Fruit fly (Drosophila melanogaster): ENCODE results near the gene CG33257.

- TF ChIP-seq Adf1 (GFP tag; IDR thresholded peaks at IDR 0.05), result no peak
- TF ChIP-seq CG18619 (GFP tag; optimal IDR thresholded peaks at IDR 0.05), result no peak
- no peak for TF ChIP-seq CG17328 (GFP tag; IDR thresholded peaks at IDR 0.05)
- TF ChIP-seq bowl (GFP tag; IDR thresholded peaks at IDR 0.05), result no peak
- no peak for TF ChIP-seq CG1529 (GFP tag; optimal IDR thresholded peaks at IDR 0.05)
- TF ChIP-seq salm (tag; optimal IDR thresholded peaks at IDR 0.05), result no peak
- TF ChIP-seq CG30431 (GFP tag; optimal IDR thresholded peaks at IDR 0.05), result no peak
- TF ChIP-seq knrl (GFP tag; IDR thresholded peaks at IDR 0.05; ENCODE audit: partially characterized antibody), result no peak
- TF ChIP-seq Sin3A (optimal IDR thresholded peaks at IDR 0.05), result no peak
- TF ChIP-seq CG4424 (GFP tag; optimal IDR thresholded peaks at IDR 0.05), result no peak
- TF ChIP-seq gt (GFP tag; IDR thresholded peaks at IDR 0.05), result no peak
- TF ChIP-seq maf-S (GFP tag; optimal IDR thresholded peaks at IDR 0.05), result no peak
Measured at dm6 chr3L:16333013-16333412, 13.1 kb upstream of the CG33257 start, which contains the start of gene CG13056.
